Worm (Caenorhabditis elegans): Measurements from ENCODE around the gene lgx-1.

The lgx-1 gene

ce11 chrX:5479300-5479811, 59.0 kb downstream of the lgx-1 start, which contains the start of gene dlg-1:
dlg-1 (plus strand) TSS chrX:5479700.
- no peak for TF ChIP-seq lin-39 (tag; optimal IDR thresholded peaks at IDR 0.05)
- TF ChIP-seq gmeb-1 (tag; optimal IDR thresholded peaks at IDR 0.05) = peak; percentile 4
- TF ChIP-seq snpc-4 (tag; optimal IDR thresholded peaks at IDR 0.05) = no peak
- no peak for TF ChIP-seq nhr-25 (tag; optimal IDR thresholded peaks at IDR 0.05)
- TF ChIP-seq nhr-10 (tag; optimal IDR thresholded peaks at IDR 0.05) = no peak
- TF ChIP-seq sem-4 (tag; optimal IDR thresholded peaks at IDR 0.05) = no peak
- peak; percentile 50 for TF ChIP-seq fos-1 (tag; optimal IDR thresholded peaks at IDR 0.05)
- TF ChIP-seq egl-27 (tag; optimal IDR thresholded peaks at IDR 0.05) = no peak
- no peak for TF ChIP-seq ztf-11 (tag; optimal IDR thresholded peaks at IDR 0.05)
- TF ChIP-seq mab-5 (tag; optimal IDR thresholded peaks at IDR 0.05) = no peak

ce11 chrX:5478875-5479274, 59.4 kb downstream of the lgx-1 start:
- TF ChIP-seq ceh-16 (tag; optimal IDR thresholded peaks at IDR 0.05) (peak; percentile 69), Y55F3AM.14 (GFP tag; optimal IDR thresholded peaks at IDR 0.05) (no peak), elt-1 (tag; optimal IDR thresholded peaks at IDR 0.05) (peak; percentile 27), peb-1 (tag; optimal IDR thresholded peaks at IDR 0.05) (no peak), sma-9 (GFP tag; optimal IDR thresholded peaks at IDR 0.05) (peak; percentile 4), sma-9 (tag; optimal IDR thresholded peaks at IDR 0.05) (no peak)

ce11 chrX:5477597-5477996, 60.7 kb downstream of the lgx-1 start:
- TF ChIP-seq sma-9 (GFP tag; optimal IDR thresholded peaks at IDR 0.05) (no peak), sma-9 (tag; optimal IDR thresholded peaks at IDR 0.05) (no peak), nhr-129 (tag; optimal IDR thresholded peaks at IDR 0.05) (peak; percentile 12), sma-3 (GFP tag; optimal IDR thresholded peaks at IDR 0.05) (no peak), Y55F3AM.14 (GFP tag; optimal IDR thresholded peaks at IDR 0.05) (no peak), ceh-82 (tag; optimal IDR thresholded peaks at IDR 0.05) (no peak), nhr-23 (tag; optimal IDR thresholded peaks at IDR 0.05) (no peak)

- TF ChIP-seq gmeb-1 (tag; optimal IDR thresholded peaks at IDR 0.05) (peak; percentile 22), fos-1 (tag; optimal IDR thresholded peaks at IDR 0.05) (peak; percentile 74), crh-2 (tag; optimal IDR thresholded peaks at IDR 0.05) (no peak)
Observed at ce11 chrX:5476357-5476756, 62.0 kb downstream of the lgx-1 start.

ce11 chrX:5475164-5475576, 63.1 kb downstream of the lgx-1 start:
- TF ChIP-seq gmeb-1 (tag; optimal IDR thresholded peaks at IDR 0.05) (peak; percentile 33), lsy-2 (tag; optimal IDR thresholded peaks at IDR 0.05) (peak in 1 of 2 experiments; percentile 51), Y55F3AM.14 (GFP tag; optimal IDR thresholded peaks at IDR 0.05) (peak; percentile 10), ceh-16 (tag; optimal IDR thresholded peaks at IDR 0.05) (peak; percentile 82), nhr-129 (tag; optimal IDR thresholded peaks at IDR 0.05) (peak; percentile 96), ZK546.5 (tag; optimal IDR thresholded peaks at IDR 0.05) (no peak), fos-1 (tag; optimal IDR thresholded peaks at IDR 0.05) (peak; percentile 85), sma-3 (GFP tag; optimal IDR thresholded peaks at IDR 0.05) (peak; percentile 85), aly-2 (tag; optimal IDR thresholded peaks at IDR 0.05) (no peak), mdl-1 (tag; optimal IDR thresholded peaks at IDR 0.05) (peak in 1 of 2 experiments; percentile 24), peb-1 (tag; optimal IDR thresholded peaks at IDR 0.05) (peak; percentile 69), dmd-4 (tag; optimal IDR thresholded peaks at IDR 0.05) (no peak), lin-11 (tag; optimal IDR thresholded peaks at IDR 0.05) (peak; percentile 20), ama-1 (optimal IDR thresholded peaks at IDR 0.05) (no peak), lin-13 (GFP tag; optimal IDR thresholded peaks at IDR 0.05) (peak; percentile 25), sem-4 (tag; optimal IDR thresholded peaks at IDR 0.05) (peak; percentile 42), egl-27 (tag; optimal IDR thresholded peaks at IDR 0.05) (peak; percentile 58), C34F6.9 (tag; optimal IDR thresholded peaks at IDR 0.05) (peak; percentile 62), nhr-6 (tag; optimal IDR thresholded peaks at IDR 0.05) (peak; percentile 70), sma-9 (GFP tag; optimal IDR thresholded peaks at IDR 0.05) (peak; percentile 86), sma-9 (tag; optimal IDR thresholded peaks at IDR 0.05) (no peak), nhr-25 (tag; optimal IDR thresholded peaks at IDR 0.05) (peak; percentile 87), crh-2 (tag; optimal IDR thresholded peaks at IDR 0.05) (peak; percentile 80), elt-1 (tag; optimal IDR thresholded peaks at IDR 0.05) (no peak), nhr-21 (tag; optimal IDR thresholded peaks at IDR 0.05) (peak; percentile 66), snpc-4 (tag; optimal IDR thresholded peaks at IDR 0.05) (peak; percentile 32), nhr-77 (tag; optimal IDR thresholded peaks at IDR 0.05) (no peak), mab-5 (tag; optimal IDR thresholded peaks at IDR 0.05) (no peak), nhr-237 (tag; optimal IDR thresholded peaks at IDR 0.05) (no peak), F13H6.1 (tag; optimal IDR thresholded peaks at IDR 0.05) (peak; percentile 84), skn-1 (tag; optimal IDR thresholded peaks at IDR 0.05) (no peak), blmp-1 (tag; optimal IDR thresholded peaks at IDR 0.05; ENCODE audit: insufficient read depth) (peak; percentile 81)
